Fruit fly (Drosophila melanogaster): ENCODE results near the gene CG32814.

The CG32814 gene

dm6 chrX:1033066-1033465, 6.6 kb upstream of the CG32814 start (continued):
- TF ChIP-seq Atf3 (GFP tag; optimal IDR thresholded peaks at IDR 0.05) (no peak), Hey (tag; optimal IDR thresholded peaks at IDR 0.05) (no peak), Doc2 (GFP tag; IDR thresholded peaks at IDR 0.05) (no peak), CG15696 (tag; optimal IDR thresholded peaks at IDR 0.05) (no peak), CG7963 (GFP tag; IDR thresholded peaks at IDR 0.05; ENCODE audit: partially characterized antibody) (peak; percentile 99), CG9437 (GFP tag; optimal IDR thresholded peaks at IDR 0.05) (no peak), CG7745 (tag; optimal IDR thresholded peaks at IDR 0.05) (no peak), gsb (GFP tag; IDR thresholded peaks at IDR 0.05) (no peak), Bteb2 (GFP tag; optimal IDR thresholded peaks at IDR 0.05) (no peak), peb (GFP tag; IDR thresholded peaks at IDR 0.05) (no peak), CG14965 (GFP tag; optimal IDR thresholded peaks at IDR 0.05; ENCODE audit: borderline replicate concordance) (no peak), lov (optimal IDR thresholded peaks at IDR 0.05) (no peak), lov (GFP tag; IDR thresholded peaks at IDR 0.05) (no peak), Ets97D (GFP tag; optimal IDR thresholded peaks at IDR 0.05) (peak; percentile 45), zen (tag; optimal IDR thresholded peaks at IDR 0.05) (no peak), CG10321 (GFP tag; IDR thresholded peaks at IDR 0.05) (no peak), Lim3 (GFP tag; IDR thresholded peaks at IDR 0.05) (no peak), CG10147 (GFP tag; optimal IDR thresholded peaks at IDR 0.05) (no peak), pho (GFP tag; optimal IDR thresholded peaks at IDR 0.05) (no peak), CG2120 (GFP tag; optimal IDR thresholded peaks at IDR 0.05) (peak; percentile 21)

dm6 chrX:1031196-1031595, 4.7 kb upstream of the CG32814 start, which contains the start of gene CG14630:
CG14630 (plus strand) TSS chrX:1031496.
- TF ChIP-seq pb (GFP tag; optimal IDR thresholded peaks at IDR 0.05) (no peak), Hr78 (GFP tag; optimal IDR thresholded peaks at IDR 0.05) (no peak), CG9797 (GFP tag; optimal IDR thresholded peaks at IDR 0.05) (no peak), Asciz (GFP tag; optimal IDR thresholded peaks at IDR 0.05) (no peak), CG11560 (tag; IDR thresholded peaks at IDR 0.05) (no peak), CG6791 (GFP tag; IDR thresholded peaks at IDR 0.05; ENCODE audit: partially characterized antibody) (no peak), unpg (GFP tag; optimal IDR thresholded peaks at IDR 0.05) (no peak), CG2129 (GFP tag; IDR thresholded peaks at IDR 0.05; ENCODE audit: partially characterized antibody) (no peak), CG3726 (GFP tag; IDR thresholded peaks at IDR 0.05) (no peak), CG6765 (GFP tag; optimal IDR thresholded peaks at IDR 0.05) (no peak), dmrt99B (tag; optimal IDR thresholded peaks at IDR 0.05) (no peak), Side (GFP tag; optimal IDR thresholded peaks at IDR 0.05) (no peak), tx (GFP tag; optimal IDR thresholded peaks at IDR 0.05) (no peak), seq (GFP tag; IDR thresholded peaks at IDR 0.05) (no peak), sna (GFP tag; IDR thresholded peaks at IDR 0.05; ENCODE audit: partially characterized antibody) (no peak), p53 (GFP tag; optimal IDR thresholded peaks at IDR 0.05) (no peak), mam (GFP tag; optimal IDR thresholded peaks at IDR 0.05) (no peak), CG33557 (GFP tag; optimal IDR thresholded peaks at IDR 0.05) (no peak), CG6254 (GFP tag; optimal IDR thresholded peaks at IDR 0.05) (no peak)

- TF ChIP-seq CG15514 (GFP tag; optimal IDR thresholded peaks at IDR 0.05) (peak; percentile 66), hkb (optimal IDR thresholded peaks at IDR 0.05) (peak; percentile 12), hkb (GFP tag; IDR thresholded peaks at IDR 0.05) (no peak), CG11085 (GFP tag; IDR thresholded peaks at IDR 0.05) (no peak), H2.0 (GFP tag; IDR thresholded peaks at IDR 0.05) (no peak), phol (tag; optimal IDR thresholded peaks at IDR 0.05) (peak; percentile 56), CoRest (tag; optimal IDR thresholded peaks at IDR 0.05) (peak; percentile 14), Pdp1 (GFP tag; optimal IDR thresholded peaks at IDR 0.05) (peak in 1 of 2 experiments; percentile 35), CG6765 (GFP tag; optimal IDR thresholded peaks at IDR 0.05) (no peak), CG6791 (GFP tag; IDR thresholded peaks at IDR 0.05; ENCODE audit: partially characterized antibody) (peak; percentile 36; the same call in 1 of the 3 replicates), CG17385 (GFP tag; optimal IDR thresholded peaks at IDR 0.05) (no peak), Med (GFP tag) (peak; percentile 79), sug (tag; optimal IDR thresholded peaks at IDR 0.05) (no peak), CG4707 (GFP tag; optimal IDR thresholded peaks at IDR 0.05) (no peak)
Measured at dm6 chrX:1030478-1030877, 4.0 kb upstream of the CG32814 start, which contains the start of the genes Cdc45 and Rpp21. Cdc45 (minus strand) TSS chrX:1030556. Rpp21 (plus strand) TSS chrX:1030758.

All from whole organism, embryonic.